In the genomic region with DNA sequence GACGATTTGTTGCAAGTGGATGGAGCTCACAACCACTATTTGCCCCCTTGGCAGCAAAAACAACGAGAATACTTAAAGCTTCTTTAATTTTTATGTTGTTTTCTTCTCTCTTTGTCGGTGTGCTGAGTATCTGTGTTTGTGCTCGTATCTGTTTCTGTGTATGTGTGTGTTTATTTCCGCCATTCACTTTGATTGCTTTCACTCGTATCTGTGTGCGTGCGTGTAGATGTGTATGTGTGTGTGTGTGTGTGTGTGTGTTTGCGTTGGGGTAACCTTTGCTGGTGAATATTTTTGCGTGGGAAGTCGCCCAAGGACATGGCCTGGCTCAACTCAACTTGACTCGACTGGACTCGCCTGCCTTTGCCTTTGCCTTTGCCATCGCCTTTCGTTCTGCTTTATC, we compare ENCODE assay signal across 2 fruit fly cellular contexts.
A peak's percentile ranks its signal among the peaks of the same experiment; 100 is the strongest.
TF ChIP-seq lines count a peak whose summit lies in the region.

No protein-coding gene starts in this region.

- TF ChIP-seq CTCF in whole organism, embryonic (GFP tag; optimal IDR thresholded peaks at IDR 0.05; lab: Kevin White, UChicago), result no peak

TF ChIP-seq in whole organism, embryonic, 481 proteins besides CTCF, POLR2A, EP300 and RAD21:
- no peak for TF ChIP-seq bowl (GFP tag; IDR thresholded peaks at IDR 0.05; lab: Robert Waterston, UW)
- TF ChIP-seq Deaf1 (tag; optimal IDR thresholded peaks at IDR 0.05; lab: Kevin White, UChicago), result peak; percentile 49
- peak; percentile 70 for TF ChIP-seq cg (GFP tag; optimal IDR thresholded peaks at IDR 0.05; lab: Kevin White, UChicago)
- TF ChIP-seq zen (tag; optimal IDR thresholded peaks at IDR 0.05; lab: Kevin White, UChicago), result no peak
- peak; percentile 67 for TF ChIP-seq Ets65A (GFP tag; lab: Kevin White, UChicago)
- TF ChIP-seq CG10959 (GFP tag; IDR thresholded peaks at IDR 0.05; lab: Robert Waterston, UW), result no peak
- no peak for TF ChIP-seq CG10543 (GFP tag; optimal IDR thresholded peaks at IDR 0.05; lab: Kevin White, UChicago)
- peak in 1 of 2 experiments; percentile 43 for TF ChIP-seq Trl (optimal IDR thresholded peaks at IDR 0.05; lab: Kevin White, UChicago)
- TF ChIP-seq Trl (GFP tag; optimal IDR thresholded peaks at IDR 0.05; lab: Kevin White, UChicago), result no peak
- no peak for TF ChIP-seq Antp (GFP tag; optimal IDR thresholded peaks at IDR 0.05; lab: Kevin White, UChicago)
- TF ChIP-seq sug (tag; optimal IDR thresholded peaks at IDR 0.05; lab: Kevin White, UChicago), result no peak
- TF ChIP-seq Ravus (GFP tag; IDR thresholded peaks at IDR 0.05; lab: Robert Waterston, UW), result no peak
- TF ChIP-seq abd-A (tag; optimal IDR thresholded peaks at IDR 0.05; lab: Kevin White, UChicago), result peak; percentile 94
- TF ChIP-seq fd96Cb (tag; optimal IDR thresholded peaks at IDR 0.05; lab: Kevin White, UChicago), result no peak

TF ChIP-seq in whole organism, wandering third instar larva, 38 proteins besides CTCF, POLR2A, EP300 and RAD21:
- TF ChIP-seq Dfd (GFP tag; optimal IDR thresholded peaks at IDR 0.05; lab: Kevin White, UChicago) (peak; percentile 73), N (GFP tag; optimal IDR thresholded peaks at IDR 0.05; lab: Kevin White, UChicago) (no peak)
TF ChIP-seq in whole organism, wandering third instar larva: peak in this region for 1.

Comparison
In these comparisons a context has a peak if more than half of its experiments do, and no peak if none do; other contexts are left out.
1. Of the 10 proteins assayed by ChIP-seq in both whole organism, embryonic and whole organism, wandering third instar larva: peak only in whole organism, embryonic: none; only in whole organism, wandering third instar larva: Dfd; in both: none; in neither: 9.